Fruit fly (Drosophila melanogaster): ENCODE data around the gene CG6652.

DNA sequence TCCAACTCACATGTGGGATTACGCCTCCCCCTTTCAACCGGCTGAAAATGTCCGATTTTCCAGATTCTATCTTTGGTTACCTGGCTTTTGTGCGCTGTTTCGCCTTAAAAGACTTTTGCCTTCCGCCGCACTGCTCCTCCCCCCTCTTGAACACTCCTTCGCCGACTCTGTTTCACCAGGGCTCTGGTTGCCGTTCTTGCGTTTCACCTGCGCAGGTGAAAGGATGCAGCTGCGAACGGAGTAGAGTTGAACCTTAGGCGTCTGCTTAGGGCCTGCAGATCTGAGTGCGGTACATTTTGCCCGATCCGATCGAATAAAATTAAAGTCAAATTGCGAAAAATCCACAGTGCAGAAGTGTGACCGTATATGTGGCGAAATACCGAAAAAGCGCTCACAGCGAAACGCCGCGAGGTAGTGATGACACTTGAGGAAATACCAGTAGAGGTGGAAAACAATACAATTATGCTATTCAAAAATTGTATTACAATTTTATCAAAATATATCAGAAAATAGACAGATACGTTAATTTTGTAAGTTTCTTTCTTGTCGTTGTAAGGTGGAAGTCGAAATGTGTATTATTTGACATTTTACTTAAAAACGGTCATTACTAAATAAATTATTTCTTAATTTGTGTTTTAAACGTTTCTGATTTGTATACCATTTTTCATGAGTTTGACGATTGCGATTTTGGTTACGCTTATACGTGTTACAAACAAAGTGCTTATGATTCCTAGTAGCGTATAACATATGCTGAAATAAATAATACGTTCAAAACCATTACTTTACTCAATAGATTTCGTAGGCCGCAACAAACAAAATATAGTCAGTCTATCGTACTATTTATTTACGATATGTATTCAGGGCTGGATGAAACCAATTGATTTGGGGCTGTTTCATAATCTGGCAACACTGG lies 6.7 kb downstream of the CG6652 start, which contains the start of the genes CG6664 and CG7728:
- TF ChIP-seq h (optimal IDR thresholded peaks at IDR 0.05) (no peak), psq (optimal IDR thresholded peaks at IDR 0.05) (no peak)
